Fruit fly (Drosophila melanogaster) whole organism, wandering third instar larva: ENCODE data around the gene CG32280.

ENCODE experiments used
- Abd-B ChIP-seq: fragments of >200 bp; optimal IDR thresholded peaks from 2 replicates; lab custom pipeline; 2017; ENCODE audit warnings: missing biosample characterization, missing genetic modification characterization
- CG32264 ChIP-seq: fragments of 200-800 bp; sonication (Bioruptor generic); optimal IDR thresholded peaks from 2 replicates; lab custom pipeline; 2016; ENCODE audit warnings: missing biosample characterization, missing genetic modification characterization
- CG9705 ChIP-seq: fragments of 200-800 bp; sonication (Bioruptor generic); optimal IDR thresholded peaks from 2 replicates; lab custom pipeline; 2018; ENCODE audit warnings: missing biosample characterization, mild to moderate bottlenecking, missing genetic modification characterization
- CrebA ChIP-seq: fragments of 200-800 bp; sonication (Bioruptor generic); optimal IDR thresholded peaks from 2 replicates; lab custom pipeline; 2016; ENCODE audit warnings: missing biosample characterization, mild to moderate bottlenecking, missing genetic modification characterization, borderline replicate concordance
- Dfd ChIP-seq: fragments of >200 bp; optimal IDR thresholded peaks from 2 replicates; lab custom pipeline; 2017; ENCODE audit warnings: missing biosample characterization, missing genetic modification characterization
- Dif ChIP-seq: fragments of 200-275, 200-300 bp; sonication (Bioruptor generic); optimal IDR thresholded peaks from 2 replicates; lab custom pipeline; 2018; ENCODE audit warnings: missing biosample characterization, missing genetic modification characterization; ENCODE audit not compliant: partially characterized antibody
- GATAd ChIP-seq: sonication (Bioruptor generic); optimal IDR thresholded peaks from 2 replicates; lab custom pipeline; 2016; ENCODE audit warnings: missing biosample characterization, missing genetic modification characterization
- HLH106 ChIP-seq: fragments of 200-800 bp; optimal IDR thresholded peaks from 3 replicates; lab custom pipeline; 2019; ENCODE audit warnings: missing biosample characterization, mild to moderate bottlenecking, missing genetic modification characterization, moderate library complexity
- Hnf4 ChIP-seq: fragments of 200-800 bp; sonication (Bioruptor generic); optimal IDR thresholded peaks from 2 replicates; lab custom pipeline; 2016; ENCODE audit warnings: missing biosample characterization, mild to moderate bottlenecking, missing genetic modification characterization
- Hr78 ChIP-seq: fragments of >200 bp; optimal IDR thresholded peaks from 2 replicates; lab custom pipeline; 2017; ENCODE audit warnings: missing biosample characterization, missing genetic modification characterization
- Hr83 ChIP-seq: fragments of 200-300 bp; sonication (Bioruptor generic); optimal IDR thresholded peaks from 2 replicates; lab custom pipeline; 2016; ENCODE audit warnings: missing biosample characterization, mild to moderate bottlenecking, missing genetic modification characterization, moderate library complexity; ENCODE audit not compliant: poor library complexity, severe bottlenecking
- Jra ChIP-seq: sonication (Bioruptor generic); optimal IDR thresholded peaks from 2 replicates; lab custom pipeline; 2016; ENCODE audit warnings: missing biosample characterization, missing genetic modification characterization
- Mio ChIP-seq: sonication (Bioruptor generic); optimal IDR thresholded peaks from 2 replicates; lab custom pipeline; 2016; ENCODE audit warnings: missing biosample characterization, missing genetic modification characterization
- Myc ChIP-seq: fragments of >200 bp; optimal IDR thresholded peaks from 2 replicates; lab custom pipeline; 2017
- N ChIP-seq: fragments of >200 bp; optimal IDR thresholded peaks from 2 replicates; lab custom pipeline; 2018; ENCODE audit warnings: missing biosample characterization, missing external identifiers, missing genetic modification characterization
- OdsH ChIP-seq: fragments of 200-800 bp; sonication (Bioruptor generic); optimal IDR thresholded peaks from 2 replicates; lab custom pipeline; 2016; ENCODE audit warnings: missing biosample characterization, mild to moderate bottlenecking, missing genetic modification characterization
- Rel ChIP-seq, 2 experiments: fragments of 200-800 bp; sonication (Bioruptor generic) in 1 of 2; optimal IDR thresholded peaks; 2 replicates in 1 of 2; 3 replicates in 1 of 2; lab custom pipeline; 2016 to 2019; ENCODE audit warnings: mild to moderate bottlenecking in 2 of 2, missing biosample characterization in 2 of 2, missing genetic modification characterization in 2 of 2, moderate library complexity in 1 of 2
- Sp1 ChIP-seq: fragments of 200-800 bp; sonication (Bioruptor generic); optimal IDR thresholded peaks from 3 replicates; lab custom pipeline; 2019; ENCODE audit warnings: missing biosample characterization, mild to moderate bottlenecking, missing genetic modification characterization, moderate library complexity
- Vsx2 ChIP-seq: fragments of 200-300, 225-300 bp; sonication (Bioruptor generic); optimal IDR thresholded peaks from 2 replicates; lab custom pipeline; 2018; ENCODE audit warnings: missing biosample characterization, missing genetic modification characterization; ENCODE audit not compliant: partially characterized antibody
- br ChIP-seq: fragments of 200-800 bp; sonication (Bioruptor generic); optimal IDR thresholded peaks from 2 replicates; lab custom pipeline; 2016; ENCODE audit warnings: missing biosample characterization, missing genetic modification characterization
- brk ChIP-seq: fragments of 200-800 bp; sonication (Bioruptor generic); optimal IDR thresholded peaks from 2 replicates; lab custom pipeline; 2016; ENCODE audit warnings: missing biosample characterization, mild to moderate bottlenecking, missing genetic modification characterization
- dl ChIP-seq, 2 experiments: fragments of 175-275, 200-275 bp in 1 of 2; fragments of 200-275 bp in 1 of 2; sonication (Bioruptor generic); optimal IDR thresholded peaks; lab custom pipeline; 2018; ENCODE audit warnings: mild to moderate bottlenecking in 2 of 2, missing biosample characterization in 2 of 2, missing genetic modification characterization in 2 of 2, moderate library complexity in 2 of 2; ENCODE audit not compliant: partially characterized antibody in 2 of 2, insufficient read depth in 1 of 2
- dmrt93B ChIP-seq: fragments of 200-800 bp; sonication (Bioruptor generic); optimal IDR thresholded peaks from 2 replicates; lab custom pipeline; 2018; ENCODE audit warnings: missing biosample characterization, mild to moderate bottlenecking, missing genetic modification characterization
- dsf ChIP-seq: sonication (Bioruptor generic); optimal IDR thresholded peaks from 2 replicates; lab custom pipeline; 2016; ENCODE audit warnings: missing biosample characterization, missing genetic modification characterization, borderline replicate concordance
- ey ChIP-seq: fragments of 200-800 bp; sonication (Bioruptor generic); optimal IDR thresholded peaks from 2 replicates; lab custom pipeline; 2016; ENCODE audit warnings: missing biosample characterization, missing genetic modification characterization
- foxo ChIP-seq, 2 experiments: fragments of 200-800 bp; sonication (Bioruptor generic); optimal IDR thresholded peaks; 2 replicates in 1 of 2; 3 replicates in 1 of 2; lab custom pipeline; 2016 to 2017; ENCODE audit warnings: missing biosample characterization in 2 of 2, missing genetic modification characterization in 2 of 2
- fru ChIP-seq: fragments of 200-800 bp; sonication (Bioruptor generic); optimal IDR thresholded peaks from 3 replicates; lab custom pipeline; 2016; ENCODE audit warnings: missing biosample characterization, mild to moderate bottlenecking, missing genetic modification characterization
- h ChIP-seq: fragments of 200-800 bp; sonication (Bioruptor generic); optimal IDR thresholded peaks from 3 replicates; lab custom pipeline; 2016; ENCODE audit warnings: missing biosample characterization, mild to moderate bottlenecking, missing genetic modification characterization
- jim ChIP-seq: fragments of 175-275, 200-325 bp; sonication (Bioruptor generic); optimal IDR thresholded peaks from 2 replicates; lab custom pipeline; 2016; ENCODE audit warnings: missing biosample characterization, mild to moderate bottlenecking, missing genetic modification characterization
- lola ChIP-seq: fragments of >200 bp; optimal IDR thresholded peaks from 2 replicates; lab custom pipeline; 2017; ENCODE audit warnings: missing biosample characterization, missing genetic modification characterization
- pan ChIP-seq: fragments of >200 bp; optimal IDR thresholded peaks from 2 replicates; lab custom pipeline; 2017
- psq ChIP-seq: fragments of 200-800 bp; sonication (Bioruptor generic); optimal IDR thresholded peaks from 3 replicates; lab custom pipeline; 2017; ENCODE audit warnings: missing biosample characterization, mild to moderate bottlenecking, missing genetic modification characterization, moderate library complexity
- rgr ChIP-seq: fragments of 200-800 bp; sonication (Bioruptor generic); optimal IDR thresholded peaks from 3 replicates; lab custom pipeline; 2016; ENCODE audit warnings: missing biosample characterization, mild to moderate bottlenecking, missing genetic modification characterization
- sage ChIP-seq: fragments of 200-800 bp; sonication (Bioruptor generic); optimal IDR thresholded peaks from 2 replicates; lab custom pipeline; 2016; ENCODE audit warnings: missing biosample characterization, mild to moderate bottlenecking, missing genetic modification characterization
- sv ChIP-seq: fragments of 200-800 bp; sonication (Bioruptor generic); optimal IDR thresholded peaks from 3 replicates; lab custom pipeline; 2016; ENCODE audit warnings: missing biosample characterization, missing genetic modification characterization
- tai ChIP-seq: sonication (Bioruptor generic); optimal IDR thresholded peaks from 2 replicates; lab custom pipeline; 2016; ENCODE audit warnings: missing biosample characterization, missing genetic modification characterization
- usp ChIP-seq: fragments of >200 bp; optimal IDR thresholded peaks from 2 replicates; lab custom pipeline; 2017; ENCODE audit warnings: missing biosample characterization, missing genetic modification characterization
- woc ChIP-seq: sonication (Bioruptor generic); optimal IDR thresholded peaks from 2 replicates; lab custom pipeline; 2016; ENCODE audit warnings: missing biosample characterization, mild to moderate bottlenecking, missing genetic modification characterization

CG32280 gene

DNA sequence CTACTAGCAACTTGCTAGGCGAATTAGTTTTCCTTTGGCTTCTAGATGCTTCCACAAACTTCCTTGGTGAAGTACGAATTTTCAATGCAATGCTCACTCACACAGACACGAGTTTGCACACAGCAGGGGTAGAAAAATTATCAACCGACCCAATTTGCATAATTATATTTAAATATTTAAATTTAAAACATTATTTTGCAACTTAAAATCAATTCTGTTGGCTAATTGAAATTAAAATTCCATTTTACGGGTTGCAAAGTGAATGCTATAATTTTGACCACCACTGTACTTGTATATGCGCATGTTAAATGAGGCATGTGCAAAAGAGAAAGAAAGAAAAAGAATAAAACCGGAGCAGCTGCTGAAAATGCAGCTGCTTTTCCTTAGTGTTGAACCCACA lies 29.1 kb downstream of the CG32280 start:
- TF ChIP-seq tai (GFP tag; lab: Kevin White, UChicago) = no peak
- peak; percentile 97 for TF ChIP-seq rgr (GFP tag; lab: Kevin White, UChicago)
- TF ChIP-seq Abd-B (GFP tag; lab: Kevin White, UChicago) = no peak
- peak; percentile 54 for TF ChIP-seq dsf (GFP tag; lab: Kevin White, UChicago)
- peak; percentile 93 for TF ChIP-seq brk (GFP tag; lab: Kevin White, UChicago)
- no peak for TF ChIP-seq Hr78
- TF ChIP-seq CrebA = no peak
- peak; percentile 85 for TF ChIP-seq Jra
- no peak for TF ChIP-seq jim
- no peak for TF ChIP-seq Dif (GFP tag; lab: Kevin White, UChicago)
- no peak for TF ChIP-seq Mio (GFP tag; lab: Kevin White, UChicago)
- TF ChIP-seq sage (GFP tag; lab: Kevin White, UChicago) = peak; percentile 95
- peak; percentile 88 for TF ChIP-seq ey (GFP tag; lab: Kevin White, UChicago)
- peak; percentile 90 for TF ChIP-seq Hnf4 (GFP tag; lab: Kevin White, UChicago)
- peak; percentile 84 for TF ChIP-seq GATAd (GFP tag; lab: Kevin White, UChicago)
- TF ChIP-seq psq (GFP tag; lab: Kevin White, UChicago) = peak; percentile 95
- TF ChIP-seq dl (GFP tag; optimal IDR thresholded peaks at IDR 0.05; lab: Kevin White, UChicago; ENCODE audit: insufficient read depth in 1 of 2, partially characterized antibody in 2 of 2) = no peak
- peak; percentile 87 for TF ChIP-seq CG32264 (GFP tag; lab: Kevin White, UChicago)
- no peak for TF ChIP-seq Dfd (GFP tag; lab: Kevin White, UChicago)
- peak; percentile 84 for TF ChIP-seq dmrt93B (GFP tag; lab: Kevin White, UChicago)
- peak; percentile 95 for TF ChIP-seq Sp1 (GFP tag; lab: Kevin White, UChicago)
- TF ChIP-seq N (GFP tag; lab: Kevin White, UChicago) = no peak
- TF ChIP-seq CG9705 (GFP tag; lab: Kevin White, UChicago) = peak; percentile 25
- TF ChIP-seq Hr83 (GFP tag; lab: Kevin White, UChicago) = peak; percentile 68
- no peak for TF ChIP-seq lola (GFP tag; lab: Kevin White, UChicago)
- peak; percentile 67 for TF ChIP-seq sv (GFP tag; lab: Kevin White, UChicago)
- no peak for TF ChIP-seq Vsx2 (GFP tag; lab: Kevin White, UChicago)
- peak; percentile 97 for TF ChIP-seq OdsH
- peak; percentile 85 for TF ChIP-seq woc (GFP tag; lab: Kevin White, UChicago)
- peak; percentile 94 for TF ChIP-seq HLH106 (tag; lab: Kevin White, UChicago)
- TF ChIP-seq fru (GFP tag; lab: Kevin White, UChicago) = peak; percentile 93
- TF ChIP-seq h (GFP tag; lab: Kevin White, UChicago) = peak; percentile 97
- no peak for TF ChIP-seq Myc
- TF ChIP-seq foxo (GFP tag; optimal IDR thresholded peaks at IDR 0.05; lab: Kevin White, UChicago) = peak; percentile 55 to 97
- no peak for TF ChIP-seq usp (GFP tag; lab: Kevin White, UChicago)
- TF ChIP-seq pan (lab: Kevin White, UChicago) = no peak
- TF ChIP-seq Rel (GFP tag; optimal IDR thresholded peaks at IDR 0.05; lab: Kevin White, UChicago) = peak; percentile 95
- TF ChIP-seq Rel (tag; optimal IDR thresholded peaks at IDR 0.05; lab: Kevin White, UChicago) = peak; percentile 81
- peak; percentile 92 for TF ChIP-seq br

DNA sequence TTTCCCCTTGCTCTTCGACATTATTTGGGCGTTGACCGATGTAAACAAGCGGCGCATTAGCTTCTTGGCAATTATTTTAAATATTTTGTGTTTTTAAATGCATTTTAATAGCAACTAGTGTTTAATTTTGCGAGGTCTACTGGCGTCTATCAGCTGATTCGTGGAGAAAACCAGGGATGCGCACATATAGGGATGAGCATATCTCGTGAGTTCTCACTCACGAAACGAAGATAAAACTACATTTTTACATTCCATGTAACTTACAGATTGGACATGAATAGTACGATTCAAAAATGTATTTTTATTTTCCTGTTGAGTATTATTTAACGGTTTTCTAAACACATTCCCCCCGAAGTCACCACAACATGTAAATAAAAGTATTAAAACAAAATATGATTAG lies 32.5 kb downstream of the CG32280 start, which contains the start of gene CG14966:
Gene CG14966, minus strand, starts transcription at position 168 of the 400 bp plus-strand sequence.
- TF ChIP-seq Myc = no peak
- TF ChIP-seq h (GFP tag; lab: Kevin White, UChicago) = peak; percentile 55
- TF ChIP-seq sage (GFP tag; lab: Kevin White, UChicago) = peak; percentile 25
- peak; percentile 45 for TF ChIP-seq br
- no peak for TF ChIP-seq GATAd (GFP tag; lab: Kevin White, UChicago)
- TF ChIP-seq woc (GFP tag; lab: Kevin White, UChicago) = peak; percentile 68
- TF ChIP-seq Jra = peak; percentile 50
- no peak for TF ChIP-seq Vsx2 (GFP tag; lab: Kevin White, UChicago)
- peak; percentile 15 for TF ChIP-seq Sp1 (GFP tag; lab: Kevin White, UChicago)
- TF ChIP-seq Rel (GFP tag; optimal IDR thresholded peaks at IDR 0.05; lab: Kevin White, UChicago) = no peak
- TF ChIP-seq Rel (tag; optimal IDR thresholded peaks at IDR 0.05; lab: Kevin White, UChicago) = peak; percentile 55
- TF ChIP-seq dmrt93B (GFP tag; lab: Kevin White, UChicago) = no peak
- no peak for TF ChIP-seq N (GFP tag; lab: Kevin White, UChicago)
- no peak for TF ChIP-seq usp (GFP tag; lab: Kevin White, UChicago)
- peak in 1 of 2 experiments; percentile 59 for TF ChIP-seq foxo (GFP tag; optimal IDR thresholded peaks at IDR 0.05; lab: Kevin White, UChicago)
- TF ChIP-seq OdsH = peak; percentile 44
- TF ChIP-seq HLH106 (tag; lab: Kevin White, UChicago) = peak; percentile 25
- peak; percentile 14 for TF ChIP-seq jim
- TF ChIP-seq Hr83 (GFP tag; lab: Kevin White, UChicago) = peak; percentile 55
- TF ChIP-seq Hnf4 (GFP tag; lab: Kevin White, UChicago) = peak; percentile 79
- no peak for TF ChIP-seq lola (GFP tag; lab: Kevin White, UChicago)
- TF ChIP-seq fru (GFP tag; lab: Kevin White, UChicago) = peak; percentile 43
- peak; percentile 59 for TF ChIP-seq rgr (GFP tag; lab: Kevin White, UChicago)
- TF ChIP-seq brk (GFP tag; lab: Kevin White, UChicago) = no peak
- TF ChIP-seq sv (GFP tag; lab: Kevin White, UChicago) = peak; percentile 5
- TF ChIP-seq CG9705 (GFP tag; lab: Kevin White, UChicago) = peak; percentile 13
